Fruit fly (Drosophila melanogaster): Measurements from ENCODE around the gene Arr2.

The Arr2 gene

DNA sequence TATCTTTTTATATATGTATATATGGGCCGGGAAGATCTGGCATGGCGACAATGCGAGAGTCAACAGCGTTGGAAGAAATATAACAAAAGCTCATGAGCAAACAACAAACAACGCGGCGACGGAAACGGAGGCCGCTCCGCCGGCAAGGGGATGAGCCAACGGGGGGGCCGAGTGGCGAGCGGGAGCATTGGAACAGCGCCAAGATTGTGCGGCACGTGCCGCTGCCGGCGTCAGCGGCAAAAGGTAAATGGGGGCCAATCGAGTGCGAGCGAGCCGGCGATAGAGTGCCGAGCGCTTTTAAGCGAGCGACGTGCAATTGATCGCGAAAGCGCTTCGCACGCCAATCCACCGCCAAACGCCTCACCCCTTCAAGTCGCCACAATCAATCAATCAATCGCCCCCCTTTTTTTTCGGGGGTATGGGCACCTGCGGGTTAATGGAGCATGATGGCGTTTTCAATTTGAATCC is 47.8 kb upstream of the Arr2 start (continued):
- TF ChIP-seq tgo (GFP tag; IDR thresholded peaks at IDR 0.05) (peak; percentile 39; the same call in 2 of the 3 replicates), CG17912 (GFP tag; optimal IDR thresholded peaks at IDR 0.05) (peak; percentile 75), CG13287 (GFP tag; IDR thresholded peaks at IDR 0.05; ENCODE audit: partially characterized antibody) (peak; percentile 30; the same call in 1 of the 2 replicates), gce (GFP tag; IDR thresholded peaks at IDR 0.05) (peak; percentile 54; the same call in 1 of the 3 replicates), CG2120 (GFP tag; optimal IDR thresholded peaks at IDR 0.05) (peak; percentile 22), stwl (tag; optimal IDR thresholded peaks at IDR 0.05) (no peak), CG7357 (GFP tag; IDR thresholded peaks at IDR 0.05) (no peak), CG34376 (GFP tag; optimal IDR thresholded peaks at IDR 0.05) (peak; percentile 87), CG6854 (GFP tag; optimal IDR thresholded peaks at IDR 0.05) (peak; percentile 70), Stat92E (GFP tag; optimal IDR thresholded peaks at IDR 0.05) (no peak), CG14014 (GFP tag; IDR thresholded peaks at IDR 0.05) (peak; percentile 67; the same call in 1 of the 2 replicates), CG12236 (GFP tag; optimal IDR thresholded peaks at IDR 0.05) (no peak), Xrp1 (GFP tag; IDR thresholded peaks at IDR 0.05) (peak; percentile 80), CG12155 (GFP tag; optimal IDR thresholded peaks at IDR 0.05) (no peak), E2f2 (GFP tag; IDR thresholded peaks at IDR 0.05) (peak; percentile 37; the same call in 1 of the 2 replicates), Atf-2 (GFP tag; optimal IDR thresholded peaks at IDR 0.05) (no peak), Awh (GFP tag; IDR thresholded peaks at IDR 0.05) (peak; percentile 80; the same call in 1 of the 2 replicates), ci (GFP tag; IDR thresholded peaks at IDR 0.05) (peak; percentile 86), danr (GFP tag; IDR thresholded peaks at IDR 0.05) (no peak), CG11723 (GFP tag; optimal IDR thresholded peaks at IDR 0.05) (peak; percentile 79), emc (GFP tag; optimal IDR thresholded peaks at IDR 0.05) (no peak), jumu (GFP tag; optimal IDR thresholded peaks at IDR 0.05) (peak; percentile 39), CG10431 (GFP tag; optimal IDR thresholded peaks at IDR 0.05) (peak; percentile 82), CG4360 (GFP tag; IDR thresholded peaks at IDR 0.05) (peak; percentile 44), MBD-R2 (GFP tag; IDR thresholded peaks at IDR 0.05) (peak; percentile 43; the same call in 1 of the 2 replicates), CG10209 (GFP tag; optimal IDR thresholded peaks at IDR 0.05) (peak; percentile 75), repo (GFP tag; optimal IDR thresholded peaks at IDR 0.05) (peak; percentile 36), Opbp (GFP tag; IDR thresholded peaks at IDR 0.05; ENCODE audit: partially characterized antibody) (0 out of 3 replicates have a peak, but pooled peaks have one; percentile 37), nmo (GFP tag; optimal IDR thresholded peaks at IDR 0.05) (no peak), gfzf (GFP tag; optimal IDR thresholded peaks at IDR 0.05) (no peak), CG4328 (GFP tag; optimal IDR thresholded peaks at IDR 0.05) (peak; percentile 78), Hmx (GFP tag; optimal IDR thresholded peaks at IDR 0.05) (no peak), Jarid2 (GFP tag; optimal IDR thresholded peaks at IDR 0.05) (peak; percentile 71), Rfx (GFP tag; IDR thresholded peaks at IDR 0.05) (peak; percentile 57; the same call in 1 of the 2 replicates), trem (tag; optimal IDR thresholded peaks at IDR 0.05) (peak; percentile 1), gcm2 (GFP tag; optimal IDR thresholded peaks at IDR 0.05) (no peak), CG9215 (GFP tag; IDR thresholded peaks at IDR 0.05) (no peak; the same call in 1 of the 2 replicates), da (GFP tag; optimal IDR thresholded peaks at IDR 0.05) (no peak), Med (GFP tag) (peak; percentile 93), CG9797 (GFP tag; optimal IDR thresholded peaks at IDR 0.05) (no peak), cg (GFP tag; optimal IDR thresholded peaks at IDR 0.05) (no peak), ranshi (GFP tag; IDR thresholded peaks at IDR 0.05) (peak; percentile 5; the same call in 1 of the 2 replicates), CG4404 (GFP tag; IDR thresholded peaks at IDR 0.05) (no peak), twi (tag; optimal IDR thresholded peaks at IDR 0.05) (peak; percentile 28), nau (GFP tag; optimal IDR thresholded peaks at IDR 0.05) (peak; percentile 80), HmgZ (tag; optimal IDR thresholded peaks at IDR 0.05) (peak; percentile 57), CG31365 (tag; optimal IDR thresholded peaks at IDR 0.05) (peak; percentile 22), CG7372 (GFP tag; IDR thresholded peaks at IDR 0.05) (no peak), ATbp (GFP tag; optimal IDR thresholded peaks at IDR 0.05) (peak; percentile 93), tup (GFP tag; optimal IDR thresholded peaks at IDR 0.05) (peak; percentile 27)

Data from whole organism, embryonic.